Worm (Caenorhabditis elegans): ENCODE results near the gene Y43F8B.24.

Gene Y43F8B.24

ce11 chrV:19430351-19430913 is 26.8 kb upstream of the Y43F8B.24 start (continued):
- TF ChIP-seq F23B12.7 (tag; optimal IDR thresholded peaks at IDR 0.05; ENCODE audit: insufficient read depth) (no peak), sea-2 (GFP tag; IDR thresholded peaks at IDR 0.05) (peak; percentile 67; the same call in 1 of the 2 replicates), lin-26 (GFP tag; IDR thresholded peaks at IDR 0.05) (0 out of 2 replicates have a peak, but pooled peaks have one; percentile 44), dox-1 (GFP tag; IDR thresholded peaks at IDR 0.05) (0 out of 2 replicates have a peak, but pooled peaks have one; percentile 39), dpff-1 (tag; optimal IDR thresholded peaks at IDR 0.05) (no peak), C17E4.6 (GFP tag; IDR thresholded peaks at IDR 0.05) (0 out of 2 replicates have a peak, but pooled peaks have one; percentile 10), hsf-1 (GFP tag; IDR thresholded peaks at IDR 0.05) (no peak), madf-3 (GFP tag; IDR thresholded peaks at IDR 0.05) (0 out of 2 replicates have a peak, but pooled peaks have one; percentile 35), mes-4 (tag; optimal IDR thresholded peaks at IDR 0.05) (no peak), zim-3 (tag; optimal IDR thresholded peaks at IDR 0.05) (peak; percentile 52), sptf-2 (GFP tag; optimal IDR thresholded peaks at IDR 0.05) (peak; percentile 23), ekl-4 (GFP tag; IDR thresholded peaks at IDR 0.05) (peak; percentile 46), madf-10 (tag; optimal IDR thresholded peaks at IDR 0.05) (no peak), nhr-27 (tag; optimal IDR thresholded peaks at IDR 0.05) (no peak), unc-62 (GFP tag; optimal IDR thresholded peaks at IDR 0.05) (no peak), fkh-3 (tag; optimal IDR thresholded peaks at IDR 0.05) (peak; percentile 24), somi-1 (GFP tag; optimal IDR thresholded peaks at IDR 0.05) (no peak), die-1 (tag; optimal IDR thresholded peaks at IDR 0.05) (no peak), chd-7 (tag; optimal IDR thresholded peaks at IDR 0.05) (peak; percentile 49), pbrm-1 (GFP tag; IDR thresholded peaks at IDR 0.05) (no peak), let-607 (tag; optimal IDR thresholded peaks at IDR 0.05) (no peak), ztf-28 (GFP tag; IDR thresholded peaks at IDR 0.05) (no peak), pha-4 (tag; optimal IDR thresholded peaks at IDR 0.05) (no peak), attf-3 (GFP tag; conservative IDR thresholded peaks at IDR 0.05) (peak; percentile 34; the same call in 1 of the 2 replicates), F57C9.4 (tag; optimal IDR thresholded peaks at IDR 0.05) (no peak), nfya-2 (GFP tag; IDR thresholded peaks at IDR 0.05) (no peak)

ce11 chrV:19431036-19431435 is 26.2 kb upstream of the Y43F8B.24 start, which contains the start of gene srw-85:
srw-85 (minus strand) TSS chrV:19431136.
- no peak for TF ChIP-seq attf-6 (GFP tag; IDR thresholded peaks at IDR 0.05)
- TF ChIP-seq rpc-1 (optimal IDR thresholded peaks at IDR 0.05): no peak
- peak; percentile 16 for TF ChIP-seq rpc-1 (tag; optimal IDR thresholded peaks at IDR 0.05)

- no peak for TF ChIP-seq ztf-6 (GFP tag; IDR thresholded peaks at IDR 0.05)
- TF ChIP-seq madf-3 (GFP tag; IDR thresholded peaks at IDR 0.05): no peak
- no peak for TF ChIP-seq ztf-26 (tag; optimal IDR thresholded peaks at IDR 0.05)
- TF ChIP-seq bed-2 (GFP tag; IDR thresholded peaks at IDR 0.05): no peak
- TF ChIP-seq cebp-1 (GFP tag; IDR thresholded peaks at IDR 0.05): peak; percentile 53; the same call in 1 of the 2 replicates
- peak; percentile 57 for TF ChIP-seq cebp-1 (tag; optimal IDR thresholded peaks at IDR 0.05)
- no peak for TF ChIP-seq attf-5 (GFP tag; optimal IDR thresholded peaks at IDR 0.05)
- no peak for TF ChIP-seq madf-8 (GFP tag; conservative IDR thresholded peaks at IDR 0.05)
- TF ChIP-seq ceh-100 (GFP tag; IDR thresholded peaks at IDR 0.05): no peak
These were observed 25.2 kb upstream of the Y43F8B.24 start for ce11 chrV:19432030-19432429.
